Worm (Caenorhabditis elegans): ENCODE measurements around the gene aakg-5.

DNA sequence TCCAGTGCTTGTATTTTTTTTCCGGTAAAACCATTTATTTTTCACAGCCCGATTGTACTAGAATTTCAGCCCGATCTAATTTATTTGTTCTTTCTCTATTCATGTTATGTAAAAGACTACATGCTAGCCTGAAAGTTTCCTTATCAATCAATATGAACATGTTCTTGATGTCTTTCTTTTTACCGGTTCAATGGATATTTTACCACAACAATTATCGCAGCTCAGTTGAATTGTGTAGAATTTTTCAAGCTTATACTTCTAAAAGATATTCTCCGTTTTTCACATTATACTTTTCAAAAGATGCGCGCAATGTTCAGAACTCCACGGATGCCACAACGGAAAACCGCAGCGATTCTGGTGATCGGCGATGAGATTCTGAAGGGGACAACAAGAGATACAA lies 31.1 kb downstream of the aakg-5 start, which contains the start of gene flad-1:
- no peak for TF ChIP-seq him-1 (tag; optimal IDR thresholded peaks at IDR 0.05)
- TF ChIP-seq dao-5 (tag; optimal IDR thresholded peaks at IDR 0.05) = no peak

Measured in whole organism, L4/young adult.